Fruit fly (Drosophila melanogaster) whole organism, embryonic: ENCODE results near the gene Vlet.

Source experiments
- Asciz ChIP-seq: fragments of 200-800 bp; sonication (Bioruptor generic); optimal IDR thresholded peaks from 2 replicates; lab custom pipeline; 2017; ENCODE audit warnings: missing biosample characterization, mild to moderate bottlenecking, missing genetic modification characterization, missing genetic modification reagents
- Bdp1 ChIP-seq: fragments of 200-800 bp; sonication (Bioruptor generic); optimal IDR thresholded peaks from 3 replicates; lab custom pipeline; 2016; ENCODE audit warnings: missing biosample characterization, missing genetic modification characterization
- BtbVII ChIP-seq: fragments of 200-800 bp; sonication (Bioruptor generic); optimal IDR thresholded peaks from 3 replicates; lab custom pipeline; 2017; ENCODE audit warnings: missing biosample characterization, mild to moderate bottlenecking, missing genetic modification characterization
- CG10321 ChIP-seq: fragments of 200-800 bp; sonication (Bioruptor generic); IDR thresholded peaks from 2 replicates; pipeline ENCODE4 v1.3.6; 2022; ENCODE audit warnings: missing biosample characterization, missing genetic modification characterization
- CG10431 ChIP-seq: fragments of 200-800 bp; sonication (Bioruptor generic); optimal IDR thresholded peaks from 3 replicates; lab custom pipeline; 2018; ENCODE audit warnings: missing biosample characterization, mild to moderate bottlenecking, missing genetic modification characterization
- CG10979 ChIP-seq: fragments of 200-800 bp; sonication (Bioruptor generic); optimal IDR thresholded peaks from 2 replicates; lab custom pipeline; 2018; ENCODE audit warnings: missing biosample characterization, mild to moderate bottlenecking, missing genetic modification characterization, moderate library complexity
- CG13287 ChIP-seq: fragments of 200-800 bp; sonication (Bioruptor generic); IDR thresholded peaks from 2 replicates; pipeline ENCODE4 v1.3.6; 2022; ENCODE audit warnings: missing biosample characterization, missing genetic modification characterization; ENCODE audit not compliant: partially characterized antibody
- CG14667 ChIP-seq: fragments of 200-800 bp; sonication (Bioruptor generic); IDR thresholded peaks from 2 replicates; pipeline ENCODE4 v1.3.6; 2022; ENCODE audit warnings: missing biosample characterization, missing genetic modification characterization
- CG16779 ChIP-seq: fragments of 200-800 bp; sonication (Bioruptor generic); IDR thresholded peaks from 2 replicates; pipeline ENCODE4 v1.3.6; 2022; ENCODE audit warnings: missing biosample characterization, missing genetic modification characterization
- CG17385 ChIP-seq: fragments of 200-800 bp; sonication (Bioruptor generic); optimal IDR thresholded peaks from 3 replicates; lab custom pipeline; 2018; ENCODE audit warnings: missing biosample characterization, mild to moderate bottlenecking, missing genetic modification characterization
- CG2202 ChIP-seq: fragments of 200-800 bp; sonication (Bioruptor generic); optimal IDR thresholded peaks from 2 replicates; lab custom pipeline; 2018; ENCODE audit warnings: missing biosample characterization, mild to moderate bottlenecking, missing genetic modification characterization
- CG3281 ChIP-seq: fragments of 200-800 bp; sonication (Bioruptor generic); optimal IDR thresholded peaks from 3 replicates; lab custom pipeline; 2017; ENCODE audit warnings: missing biosample characterization, mild to moderate bottlenecking, missing genetic modification characterization
- CG3847 ChIP-seq: fragments of 200-800 bp; sonication (Bioruptor generic); IDR thresholded peaks from 2 replicates; pipeline ENCODE4 v1.3.6; 2022; ENCODE audit warnings: missing biosample characterization, missing genetic modification characterization
- CG4328 ChIP-seq: fragments of 200-800 bp; sonication (Bioruptor generic); optimal IDR thresholded peaks from 3 replicates; lab custom pipeline; 2017; ENCODE audit warnings: missing biosample characterization, missing genetic modification reagents, missing genetic modification characterization
- CG6654 ChIP-seq: fragments of 200-800 bp; sonication (Bioruptor generic); optimal IDR thresholded peaks from 2 replicates; lab custom pipeline; 2017; ENCODE audit warnings: missing biosample characterization, mild to moderate bottlenecking, missing genetic modification characterization
- CG7987 ChIP-seq: fragments of 200-800 bp; sonication (Bioruptor generic); optimal IDR thresholded peaks from 2 replicates; lab custom pipeline; 2018; ENCODE audit warnings: missing biosample characterization, mild to moderate bottlenecking, missing genetic modification characterization, moderate library complexity
- CG8290 ChIP-seq, 3 experiments: fragments of 200-800 bp; sonication (Bioruptor generic); optimal IDR thresholded peaks; 2 replicates each; lab custom pipeline; 2016 to 2019; ENCODE audit warnings: missing biosample characterization in 3 of 3, missing genetic modification characterization in 3 of 3, mild to moderate bottlenecking in 2 of 3, moderate library complexity in 1 of 3
- CG8944 ChIP-seq: fragments of 200-800 bp; sonication (Bioruptor generic); optimal IDR thresholded peaks from 3 replicates; lab custom pipeline; 2016; ENCODE audit warnings: missing biosample characterization, missing genetic modification characterization
- Dfd ChIP-seq, 2 experiments: fragments of >200 bp; optimal IDR thresholded peaks; 2 replicates each; lab custom pipeline; 2017; ENCODE audit warnings: missing biosample characterization in 2 of 2, missing genetic modification characterization in 2 of 2
- Fer2 ChIP-seq: fragments of 200-800 bp; sonication (Bioruptor generic); optimal IDR thresholded peaks from 2 replicates; lab custom pipeline; 2018; ENCODE audit warnings: missing biosample characterization, mild to moderate bottlenecking, missing genetic modification characterization, moderate library complexity
- H2.0 ChIP-seq: fragments of 200-800 bp; sonication (Bioruptor generic); IDR thresholded peaks from 2 replicates; pipeline ENCODE4 v1.3.6; 2022; ENCODE audit warnings: missing biosample characterization, missing genetic modification characterization
- Hr51 ChIP-seq, 2 experiments: fragments of 200-800 bp; sonication (Bioruptor generic); optimal IDR thresholded peaks; 2 replicates in 1 of 2; 3 replicates in 1 of 2; lab custom pipeline; 2016 to 2018; ENCODE audit warnings: missing biosample characterization in 2 of 2, missing genetic modification characterization in 2 of 2, mild to moderate bottlenecking in 1 of 2, moderate library complexity in 1 of 2
- Hsf ChIP-seq: fragments of 200-800 bp; sonication (Bioruptor generic); optimal IDR thresholded peaks from 3 replicates; lab custom pipeline; 2016; ENCODE audit warnings: missing biosample characterization, missing genetic modification characterization
- Jarid2 ChIP-seq: fragments of 200-800 bp; sonication (Bioruptor generic); optimal IDR thresholded peaks from 3 replicates; lab custom pipeline; 2017; ENCODE audit warnings: mild to moderate bottlenecking, missing biosample characterization, missing genetic modification reagents, missing genetic modification characterization
- MESR4 ChIP-seq: fragments of 200-800 bp; sonication (Bioruptor generic); optimal IDR thresholded peaks from 2 replicates; lab custom pipeline; 2018; ENCODE audit warnings: missing biosample characterization, mild to moderate bottlenecking, missing genetic modification characterization, moderate library complexity
- NC2α ChIP-seq: fragments of 200-800 bp; sonication (Bioruptor generic); optimal IDR thresholded peaks from 2 replicates; lab custom pipeline; 2016; ENCODE audit warnings: missing biosample characterization, missing genetic modification characterization
- NC2β ChIP-seq: fragments of 200-800 bp; sonication (Bioruptor generic); optimal IDR thresholded peaks from 2 replicates; lab custom pipeline; 2016; ENCODE audit warnings: missing biosample characterization, missing genetic modification characterization
- Poxn ChIP-seq: fragments of 200-800 bp; sonication (Bioruptor generic); IDR thresholded peaks from 2 replicates; pipeline ENCODE4 v1.3.6; 2022; ENCODE audit warnings: missing biosample characterization, missing genetic modification characterization
- Sin3A ChIP-seq: fragments of >200 bp; optimal IDR thresholded peaks from 2 replicates; lab custom pipeline; 2018
- Sox100B ChIP-seq: fragments of 200-800 bp; sonication (Bioruptor generic); optimal IDR thresholded peaks from 3 replicates; lab custom pipeline; 2018; ENCODE audit warnings: missing biosample characterization, mild to moderate bottlenecking, missing genetic modification characterization
- Spps ChIP-seq: fragments of 200-800 bp; sonication (Bioruptor generic); optimal IDR thresholded peaks from 2 replicates; lab custom pipeline; 2018; ENCODE audit warnings: missing biosample characterization, mild to moderate bottlenecking, missing genetic modification characterization
- ase ChIP-seq: fragments of 200-800 bp; sonication (Bioruptor generic); IDR thresholded peaks from 3 replicates; pipeline ENCODE4 v1.3.6; 2022; ENCODE audit warnings: missing biosample characterization, missing genetic modification characterization
- ato ChIP-seq: fragments of 200-800 bp; sonication (Bioruptor generic); IDR thresholded peaks from 2 replicates; pipeline ENCODE4 v1.3.6; 2022; ENCODE audit warnings: missing biosample characterization, missing genetic modification characterization; ENCODE audit not compliant: partially characterized antibody
- bowl ChIP-seq: fragments of 200-800 bp; sonication (Bioruptor generic); IDR thresholded peaks from 2 replicates; pipeline ENCODE4 v1.3.6; 2022; ENCODE audit warnings: missing biosample characterization, missing genetic modification characterization
- crc ChIP-seq: fragments of 200-800 bp; sonication (Bioruptor generic); optimal IDR thresholded peaks from 2 replicates; lab custom pipeline; 2016; ENCODE audit warnings: missing biosample characterization, missing genetic modification characterization
- disco-r ChIP-seq: fragments of 200-800 bp; sonication (Bioruptor generic); optimal IDR thresholded peaks from 2 replicates; lab custom pipeline; 2016; ENCODE audit warnings: missing biosample characterization, missing genetic modification characterization
- esg ChIP-seq: fragments of 200-800 bp; sonication (Bioruptor generic); conservative IDR thresholded peaks from 2 replicates; pipeline ENCODE4 v1.3.6; 2022; ENCODE audit warnings: missing biosample characterization, missing genetic modification characterization
- eyg ChIP-seq: fragments of 200-800 bp; sonication (Bioruptor generic); optimal IDR thresholded peaks from 3 replicates; lab custom pipeline; 2016; ENCODE audit warnings: missing biosample characterization, missing genetic modification characterization
- gcm ChIP-seq: fragments of 200-800 bp; sonication (Bioruptor generic); optimal IDR thresholded peaks from 2 replicates; lab custom pipeline; 2019; ENCODE audit warnings: missing biosample characterization, mild to moderate bottlenecking, missing genetic modification characterization, moderate library complexity
- grn ChIP-seq: fragments of 200-800 bp; sonication (Bioruptor generic); optimal IDR thresholded peaks from 3 replicates; lab custom pipeline; 2017; ENCODE audit warnings: missing biosample characterization, missing genetic modification characterization
- hkb ChIP-seq, 2 experiments: fragments of 200-800 bp in 1 of 2; fragments of >200 bp in 1 of 2; sonication (Bioruptor generic) in 1 of 2; IDR thresholded peaks in 1 of 2; optimal IDR thresholded peaks in 1 of 2; 2 replicates each; pipeline versions ENCODE4 v1.3.6 to Lab custom; 2017 to 2022; ENCODE audit warnings: missing biosample characterization in 1 of 2, missing genetic modification characterization in 1 of 2
- jing ChIP-seq: fragments of 200-800 bp; sonication (Bioruptor generic); optimal IDR thresholded peaks from 2 replicates; lab custom pipeline; 2018; ENCODE audit warnings: missing biosample characterization, mild to moderate bottlenecking, missing genetic modification characterization
- lbe ChIP-seq: fragments of 200-800 bp; sonication (Bioruptor generic); optimal IDR thresholded peaks from 2 replicates; lab custom pipeline; 2016; ENCODE audit warnings: missing biosample characterization, mild to moderate bottlenecking, missing genetic modification characterization
- mirr ChIP-seq: fragments of 200-800 bp; sonication (Bioruptor generic); optimal IDR thresholded peaks from 3 replicates; lab custom pipeline; 2018; ENCODE audit warnings: missing biosample characterization, mild to moderate bottlenecking, missing genetic modification characterization
- nmo ChIP-seq: fragments of 200-800 bp; sonication (Bioruptor generic); optimal IDR thresholded peaks from 2 replicates; lab custom pipeline; 2018; ENCODE audit warnings: missing biosample characterization, mild to moderate bottlenecking, missing genetic modification characterization, moderate library complexity
- tll ChIP-seq, 2 experiments: fragments of 200-800 bp in 1 of 2; fragments of >200 bp in 1 of 2; sonication (Bioruptor generic) in 1 of 2; optimal IDR thresholded peaks; 2 replicates each; lab custom pipeline; 2017 to 2019; ENCODE audit warnings: missing biosample characterization in 2 of 2, missing genetic modification characterization in 2 of 2, mild to moderate bottlenecking in 1 of 2, moderate library complexity in 1 of 2
- trem ChIP-seq: fragments of 200-800 bp; optimal IDR thresholded peaks from 3 replicates; lab custom pipeline; 2019; ENCODE audit warnings: missing biosample characterization, mild to moderate bottlenecking, missing genetic modification characterization, moderate library complexity
- yki ChIP-seq: fragments of >200 bp; optimal IDR thresholded peaks from 3 replicates; lab custom pipeline; 2018

Vlet gene

dm6 chrX:11694959-11695882, 16.8 kb upstream of the Vlet start, which contains the start of gene PhKgamma (continued):
- TF ChIP-seq nmo (GFP tag; lab: Kevin White, UChicago) (peak; percentile 53), Bdp1 (GFP tag; lab: Kevin White, UChicago) (no peak), CG3847 (GFP tag; lab: Robert Waterston, UW) (peak; percentile 38), MESR4 (peak; percentile 92), CG2202 (tag; lab: Kevin White, UChicago) (no peak), CG17385 (GFP tag; lab: Kevin White, UChicago) (peak; percentile 74), Sox100B (GFP tag; lab: Kevin White, UChicago) (no peak), Asciz (GFP tag; lab: Kevin White, UChicago) (no peak), ato (GFP tag; lab: Robert Waterston, UW) (peak; percentile 90), Poxn (no peak), CG16779 (no peak), CG10321 (GFP tag; lab: Robert Waterston, UW) (no peak), yki (lab: Kevin White, UChicago) (peak; percentile 30), Jarid2 (no peak), CG8290 (GFP tag; optimal IDR thresholded peaks at IDR 0.05; lab: Kevin White, UChicago) (peak; percentile 64), CG8290 (tag; optimal IDR thresholded peaks at IDR 0.05; lab: Kevin White, UChicago) (peak in 1 of 2 experiments; percentile 95), CG6654 (GFP tag; lab: Kevin White, UChicago) (no peak), CG14667 (GFP tag; lab: Robert Waterston, UW) (no peak), CG10431 (GFP tag; lab: Kevin White, UChicago) (no peak), CG4328 (GFP tag; lab: Kevin White, UChicago) (no peak), BtbVII (GFP tag; lab: Kevin White, UChicago) (no peak), crc (GFP tag; lab: Kevin White, UChicago) (no peak), trem (tag; lab: Kevin White, UChicago) (peak; percentile 76), CG7987 (GFP tag; lab: Kevin White, UChicago) (no peak), eyg (GFP tag; lab: Kevin White, UChicago) (no peak), gcm (GFP tag; lab: Kevin White, UChicago) (peak; percentile 55), CG10979 (tag; lab: Kevin White, UChicago) (no peak), Hr51 (GFP tag; optimal IDR thresholded peaks at IDR 0.05; lab: Kevin White, UChicago) (peak in 1 of 2 experiments; percentile 22), CG13287 (GFP tag; lab: Robert Waterston, UW) (peak; percentile 93), hkb (optimal IDR thresholded peaks at IDR 0.05; lab: Kevin White, UChicago) (no peak), hkb (GFP tag; IDR thresholded peaks at IDR 0.05; lab: Robert Waterston, UW) (no peak), Dfd (GFP tag; optimal IDR thresholded peaks at IDR 0.05; lab: Kevin White, UChicago) (no peak), CG3281 (peak; percentile 4), Hsf (GFP tag; lab: Kevin White, UChicago) (no peak), Fer2 (tag; lab: Kevin White, UChicago) (no peak), ase (GFP tag; lab: Robert Waterston, UW) (no peak), Spps (tag; lab: Kevin White, UChicago) (no peak), bowl (GFP tag; lab: Robert Waterston, UW) (no peak), lbe (GFP tag; lab: Kevin White, UChicago) (no peak), jing (GFP tag; lab: Kevin White, UChicago) (no peak), NC2β (no peak), CG8944 (no peak), grn (GFP tag; lab: Kevin White, UChicago) (peak; percentile 3), NC2α (no peak), esg (GFP tag; lab: Robert Waterston, UW) (no peak), mirr (GFP tag; lab: Kevin White, UChicago) (no peak), Sin3A (lab: Kevin White, UChicago) (peak; percentile 64), H2.0 (GFP tag; lab: Robert Waterston, UW) (no peak), tll (GFP tag; optimal IDR thresholded peaks at IDR 0.05; lab: Kevin White, UChicago) (no peak), disco-r (GFP tag; lab: Kevin White, UChicago) (no peak)
